Worm (Caenorhabditis elegans) whole organism, midembryonic: ENCODE data around the gene srx-111.

Source experiments
- T22C8.4 ChIP-seq: fragments of 200-800 bp; sonication (Bioruptor generic); IDR thresholded peaks from 2 replicates; pipeline ENCODE4 v1.3.6; 2022; ENCODE audit warnings: missing genetic modification characterization, missing compliant biosample characterization
- cog-1 ChIP-seq: sonication (generic microtip); optimal IDR thresholded peaks from 2 replicates; lab custom pipeline; 2016; ENCODE audit warnings: missing genetic modification characterization, missing compliant biosample characterization
- flt-1 ChIP-seq: fragments of 200-800 bp; sonication (Bioruptor generic); IDR thresholded peaks from 2 replicates; pipeline ENCODE4 v1.3.6; 2022; ENCODE audit warnings: missing genetic modification characterization, missing compliant biosample characterization
- klf-2 ChIP-seq: fragments of 200-800 bp; sonication (Bioruptor generic); conservative IDR thresholded peaks from 2 replicates; pipeline ENCODE4 v1.3.6; 2022; ENCODE audit warnings: missing genetic modification reagents, missing genetic modification characterization, missing compliant biosample characterization
- med-1 ChIP-seq: sonication (generic microtip); optimal IDR thresholded peaks from 2 replicates; lab custom pipeline; 2017; ENCODE audit warnings: missing genetic modification characterization, mild to moderate bottlenecking, missing compliant biosample characterization, antibody characterized with exemption, missing genetic modification reagents; ENCODE audit not compliant: insufficient read depth
- ref-1 ChIP-seq: fragments of 200-800 bp; sonication (Bioruptor generic); conservative IDR thresholded peaks from 2 replicates; pipeline ENCODE4 v1.3.6; 2022; ENCODE audit warnings: missing genetic modification reagents, missing genetic modification characterization, missing compliant biosample characterization
- tab-1 ChIP-seq: fragments of 200-800 bp; sonication (Bioruptor generic); IDR thresholded peaks from 2 replicates; pipeline ENCODE4 v1.3.6; 2022; ENCODE audit warnings: missing genetic modification characterization, missing compliant biosample characterization
- ztf-23 ChIP-seq: fragments of 200-800 bp; sonication (Bioruptor generic); IDR thresholded peaks from 2 replicates; pipeline ENCODE4 v1.3.6; 2022; ENCODE audit warnings: missing genetic modification reagents, missing genetic modification characterization, missing compliant biosample characterization
- ztf-29 ChIP-seq: fragments of 200-800 bp; sonication (Bioruptor generic); IDR thresholded peaks from 2 replicates; pipeline ENCODE4 v1.3.6; 2022; ENCODE audit warnings: missing genetic modification reagents, missing genetic modification characterization, missing compliant biosample characterization

Gene srx-111

ce11 chrII:3757499-3757898, at the start of gene srx-111:
TSS of gene srx-111 (plus strand) at chrII:3757799.
- TF ChIP-seq cog-1 (tag; lab: Kevin White, UChicago) (no peak), tab-1 (no peak), med-1 (no peak), ztf-23 (GFP tag; lab: Robert Waterston, UW) (no peak), ztf-29 (no peak), klf-2 (GFP tag; lab: Robert Waterston, UW) (no peak), flt-1 (GFP tag; lab: Robert Waterston, UW) (no peak), ref-1 (GFP tag; lab: Robert Waterston, UW) (no peak), T22C8.4 (no peak)

- TF ChIP-seq ztf-23 (GFP tag; lab: Robert Waterston, UW) (no peak), ref-1 (GFP tag; lab: Robert Waterston, UW) (no peak), cog-1 (tag; lab: Kevin White, UChicago) (no peak), T22C8.4 (no peak), klf-2 (GFP tag; lab: Robert Waterston, UW) (no peak), flt-1 (GFP tag; lab: Robert Waterston, UW) (no peak), tab-1 (no peak), med-1 (no peak), ztf-29 (no peak)
Measured at ce11 chrII:3709255-3709654, 48.3 kb upstream of the srx-111 start, which contains the start of gene srx-110. TSS of gene srx-110 (plus strand) at chrII:3709555.

ce11 chrII:3711047-3711446, 46.6 kb upstream of the srx-111 start, which contains the start of gene fbxc-53:
TSS of gene fbxc-53 (plus strand) at chrII:3711291.
- no peak for TF ChIP-seq cog-1 (tag; lab: Kevin White, UChicago)
- TF ChIP-seq ztf-23 (GFP tag; lab: Robert Waterston, UW) = no peak
- TF ChIP-seq med-1 = no peak
- no peak for TF ChIP-seq ref-1 (GFP tag; lab: Robert Waterston, UW)

- TF ChIP-seq cog-1 (tag; lab: Kevin White, UChicago) = no peak
Measured at ce11 chrII:3714595-3714994, 43.0 kb upstream of the srx-111 start, which contains the start of gene srh-100. TSS of gene srh-100 (minus strand) at chrII:3714695.

ce11 chrII:3716455-3716854, 41.1 kb upstream of the srx-111 start, which contains the start of gene srh-99:
TSS of gene srh-99 (minus strand) at chrII:3716555.
- no peak for TF ChIP-seq tab-1
- no peak for TF ChIP-seq cog-1 (tag; lab: Kevin White, UChicago)
- no peak for TF ChIP-seq ztf-23 (GFP tag; lab: Robert Waterston, UW)
- no peak for TF ChIP-seq med-1
- TF ChIP-seq ztf-29 = no peak

- TF ChIP-seq flt-1 (GFP tag; lab: Robert Waterston, UW) (no peak), cog-1 (tag; lab: Kevin White, UChicago) (no peak), med-1 (no peak), klf-2 (GFP tag; lab: Robert Waterston, UW) (no peak), tab-1 (no peak), ref-1 (GFP tag; lab: Robert Waterston, UW) (no peak), T22C8.4 (no peak), ztf-23 (GFP tag; lab: Robert Waterston, UW) (no peak), ztf-29 (no peak)
Measured at ce11 chrII:3716961-3717360, 40.6 kb upstream of the srx-111 start, which contains the start of gene fbxc-52. TSS of gene fbxc-52 (plus strand) at chrII:3717261.

ce11 chrII:3721016-3721415, 36.6 kb upstream of the srx-111 start, which contains the start of gene C46E10.3:
TSS of gene C46E10.3 (plus strand) at chrII:3721316.
- TF ChIP-seq flt-1 (GFP tag; lab: Robert Waterston, UW) = no peak
- no peak for TF ChIP-seq klf-2 (GFP tag; lab: Robert Waterston, UW)
- no peak for TF ChIP-seq ztf-23 (GFP tag; lab: Robert Waterston, UW)
- TF ChIP-seq cog-1 (tag; lab: Kevin White, UChicago) = no peak
- no peak for TF ChIP-seq tab-1
- TF ChIP-seq ztf-29 = no peak
- no peak for TF ChIP-seq T22C8.4
- TF ChIP-seq ref-1 (GFP tag; lab: Robert Waterston, UW) = no peak
- TF ChIP-seq med-1 = no peak

- TF ChIP-seq T22C8.4 = no peak
- no peak for TF ChIP-seq tab-1
- TF ChIP-seq flt-1 (GFP tag; lab: Robert Waterston, UW) = no peak
- TF ChIP-seq ztf-29 = no peak
- TF ChIP-seq ztf-23 (GFP tag; lab: Robert Waterston, UW) = no peak
- no peak for TF ChIP-seq klf-2 (GFP tag; lab: Robert Waterston, UW)
Measured at ce11 chrII:3724175-3724715, 33.4 kb upstream of the srx-111 start, which contains the start of gene C46E10.1. TSS of gene C46E10.1 (plus strand) at chrII:3724225.

ce11 chrII:3727996-3728395, 29.6 kb upstream of the srx-111 start, which contains the start of gene C46E10.8:
TSS of gene C46E10.8 (minus strand) at chrII:3728096.
- no peak for TF ChIP-seq cog-1 (tag; lab: Kevin White, UChicago)
- no peak for TF ChIP-seq T22C8.4
- no peak for TF ChIP-seq med-1
- no peak for TF ChIP-seq tab-1
- TF ChIP-seq ztf-29 = no peak

- no peak for TF ChIP-seq flt-1 (GFP tag; lab: Robert Waterston, UW)
- TF ChIP-seq cog-1 (tag; lab: Kevin White, UChicago) = no peak
- TF ChIP-seq ztf-29 = no peak
- no peak for TF ChIP-seq klf-2 (GFP tag; lab: Robert Waterston, UW)
- TF ChIP-seq ref-1 (GFP tag; lab: Robert Waterston, UW) = no peak
- no peak for TF ChIP-seq med-1
- no peak for TF ChIP-seq T22C8.4
- TF ChIP-seq ztf-23 (GFP tag; lab: Robert Waterston, UW) = no peak
Measured at ce11 chrII:3731723-3732122, 25.9 kb upstream of the srx-111 start, which contains the start of the genes sdz-12 and bath-31. TSS of gene sdz-12 (minus strand) at chrII:3731823. TSS of gene bath-31 (plus strand) at chrII:3731973.
